Worm (Caenorhabditis elegans) whole organism, midembryonic: Measurements from ENCODE around the gene C16C8.9.
"Not testable (repeated sequence)": the region's sequence is repeated elsewhere in the genome, so short reads cannot be mapped to it uniquely, and the experiment has no call there.

Experiments used
- T22C8.4 ChIP-seq: fragments of 200-800 bp; sonication (Bioruptor generic); IDR thresholded peaks from 2 replicates; pipeline ENCODE4 v1.3.6; 2022; ENCODE audit warnings: missing genetic modification characterization, missing compliant biosample characterization
- cog-1 ChIP-seq: sonication (generic microtip); optimal IDR thresholded peaks from 2 replicates; lab custom pipeline; 2016; ENCODE audit warnings: missing genetic modification characterization, missing compliant biosample characterization
- flt-1 ChIP-seq: fragments of 200-800 bp; sonication (Bioruptor generic); IDR thresholded peaks from 2 replicates; pipeline ENCODE4 v1.3.6; 2022; ENCODE audit warnings: missing genetic modification characterization, missing compliant biosample characterization
- klf-2 ChIP-seq: fragments of 200-800 bp; sonication (Bioruptor generic); conservative IDR thresholded peaks from 2 replicates; pipeline ENCODE4 v1.3.6; 2022; ENCODE audit warnings: missing genetic modification reagents, missing genetic modification characterization, missing compliant biosample characterization
- med-1 ChIP-seq: sonication (generic microtip); optimal IDR thresholded peaks from 2 replicates; lab custom pipeline; 2017; ENCODE audit warnings: missing genetic modification characterization, mild to moderate bottlenecking, missing compliant biosample characterization, antibody characterized with exemption, missing genetic modification reagents; ENCODE audit not compliant: insufficient read depth
- ref-1 ChIP-seq: fragments of 200-800 bp; sonication (Bioruptor generic); conservative IDR thresholded peaks from 2 replicates; pipeline ENCODE4 v1.3.6; 2022; ENCODE audit warnings: missing genetic modification reagents, missing genetic modification characterization, missing compliant biosample characterization
- tab-1 ChIP-seq: fragments of 200-800 bp; sonication (Bioruptor generic); IDR thresholded peaks from 2 replicates; pipeline ENCODE4 v1.3.6; 2022; ENCODE audit warnings: missing genetic modification characterization, missing compliant biosample characterization
- ztf-23 ChIP-seq: fragments of 200-800 bp; sonication (Bioruptor generic); IDR thresholded peaks from 2 replicates; pipeline ENCODE4 v1.3.6; 2022; ENCODE audit warnings: missing genetic modification reagents, missing genetic modification characterization, missing compliant biosample characterization
- ztf-29 ChIP-seq: fragments of 200-800 bp; sonication (Bioruptor generic); IDR thresholded peaks from 2 replicates; pipeline ENCODE4 v1.3.6; 2022; ENCODE audit warnings: missing genetic modification reagents, missing genetic modification characterization, missing compliant biosample characterization

Gene C16C8.9

DNA sequence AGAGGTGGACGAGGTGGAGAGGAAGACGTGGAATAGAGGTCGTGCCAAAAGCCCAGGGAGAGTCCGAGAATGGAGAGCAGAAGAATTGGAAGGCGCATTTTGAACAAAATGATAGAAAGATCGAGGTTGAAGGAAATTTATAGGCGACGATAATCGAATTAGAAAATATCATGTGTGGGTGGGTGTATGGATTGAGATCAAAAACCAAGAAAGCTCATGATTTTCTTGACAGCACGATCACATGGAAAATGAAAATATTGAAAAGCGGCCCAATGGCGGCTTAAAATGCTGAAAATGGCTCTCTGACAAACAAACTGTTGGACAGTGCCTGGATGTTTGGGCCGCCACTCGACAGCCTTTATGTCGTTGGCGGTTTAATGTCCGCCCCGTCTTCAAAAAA lies at the start of gene C16C8.9:
Gene C16C8.9, minus strand, starts transcription at position 101 of the 400 bp plus-strand sequence.
- TF ChIP-seq ref-1 (GFP tag; lab: Robert Waterston, UW) (no peak), tab-1 (GFP tag; lab: Robert Waterston, UW) (no peak), ztf-23 (GFP tag; lab: Robert Waterston, UW) (no peak), flt-1 (no peak), ztf-29 (no peak), klf-2 (no peak)

DNA sequence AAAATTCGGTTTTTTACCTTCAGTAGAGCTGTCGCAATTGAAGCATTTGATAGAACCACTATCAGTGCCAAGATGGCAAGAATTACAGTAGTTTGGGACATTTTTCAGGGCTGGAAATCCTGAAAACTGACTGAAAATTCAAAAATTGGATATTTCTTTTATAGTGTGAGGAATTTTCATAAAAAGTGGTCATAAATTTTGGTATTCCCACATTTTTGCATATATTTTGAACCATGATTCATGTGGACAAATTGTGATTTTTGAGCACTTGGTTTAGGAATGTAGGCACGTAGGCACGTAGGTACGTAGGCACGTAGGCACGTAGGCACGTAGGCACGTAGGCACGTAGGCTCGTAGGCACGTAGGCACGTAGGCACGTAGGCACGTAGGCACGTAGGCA lies 49.2 kb upstream of the C16C8.9 start, which contains the start of gene Y49F6B.19:
Gene Y49F6B.19, minus strand, starts transcription at position 101 of the 400 bp plus-strand sequence.
- no peak for TF ChIP-seq med-1 (GFP tag; lab: Kevin White, UChicago)
- no peak for TF ChIP-seq ztf-29
- TF ChIP-seq ref-1 (GFP tag; lab: Robert Waterston, UW): no peak
- no peak for TF ChIP-seq klf-2
- no peak for TF ChIP-seq flt-1
- no peak for TF ChIP-seq ztf-23 (GFP tag; lab: Robert Waterston, UW)
- no peak for TF ChIP-seq cog-1 (tag; lab: Kevin White, UChicago)

DNA sequence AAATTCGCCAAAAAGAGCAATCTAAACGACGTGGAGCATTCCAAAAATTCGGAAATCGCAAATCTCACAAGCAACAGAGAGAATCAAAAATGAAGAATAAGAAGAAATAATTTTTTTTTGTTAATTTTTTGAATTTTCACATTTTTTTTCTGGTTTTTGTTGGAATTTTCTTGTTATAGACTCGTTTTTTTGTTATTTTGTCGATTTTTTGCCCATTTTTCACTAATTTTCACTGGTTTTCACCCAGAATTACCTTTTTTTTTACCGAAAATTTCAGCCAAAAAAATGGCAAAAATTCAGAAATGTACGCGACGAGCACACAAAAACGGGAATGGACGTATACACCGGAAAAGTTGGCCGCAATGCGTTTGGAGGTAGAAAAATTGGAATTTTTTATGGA lies 41.7 kb upstream of the C16C8.9 start, which contains the start of gene cyh-1:
Gene cyh-1, plus strand, starts transcription at position 301 of the 400 bp plus-strand sequence.
- TF ChIP-seq klf-2 (no peak), ztf-29 (no peak), T22C8.4 (GFP tag; lab: Robert Waterston, UW) (no peak), cog-1 (tag; lab: Kevin White, UChicago) (no peak), ztf-23 (GFP tag; lab: Robert Waterston, UW) (no peak), tab-1 (GFP tag; lab: Robert Waterston, UW) (no peak), med-1 (GFP tag; lab: Kevin White, UChicago) (no peak), flt-1 (no peak), ref-1 (GFP tag; lab: Robert Waterston, UW) (no peak)

DNA sequence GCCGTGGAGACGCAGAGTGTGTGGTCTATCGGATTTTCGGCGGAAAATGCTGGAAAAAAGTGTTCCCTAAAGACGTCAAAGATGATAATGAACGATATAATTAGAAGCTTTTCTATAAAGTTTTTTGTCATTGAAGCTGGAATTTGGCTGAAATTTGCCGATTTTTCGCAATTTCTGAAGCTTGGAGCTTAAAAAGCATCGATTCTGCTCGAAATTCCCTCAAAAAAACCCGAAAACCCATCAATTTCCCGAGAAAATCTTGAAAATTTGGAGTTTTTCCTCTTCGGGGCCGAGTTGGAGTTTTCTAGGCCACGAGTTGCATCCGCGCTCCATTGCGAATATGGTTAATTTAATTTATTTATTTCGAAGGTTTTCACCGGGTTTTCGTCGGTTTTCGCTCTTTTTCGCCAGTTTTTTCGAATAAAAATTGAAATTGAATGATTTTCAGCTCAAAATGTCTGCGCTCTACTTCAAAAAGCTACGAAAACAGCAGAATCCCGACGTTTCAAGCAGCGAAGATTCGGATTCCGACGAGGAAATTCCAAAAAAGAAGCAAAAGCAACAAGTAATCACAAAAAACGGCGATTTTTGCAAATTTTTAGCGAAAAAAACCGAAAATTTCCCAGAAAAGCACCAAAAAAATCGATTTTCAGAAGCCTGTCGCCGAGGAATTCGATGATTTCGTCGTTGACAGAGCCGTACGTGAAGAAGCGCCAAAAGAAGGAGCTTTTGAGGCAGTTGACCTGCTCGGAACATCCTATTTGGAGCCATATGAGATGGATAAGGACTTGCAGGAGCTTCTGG lies 39.7 kb upstream of the C16C8.9 start, which contains the start of the genes col-71 and Y49F6B.2:
Gene col-71, minus strand, starts transcription at position 51 of the 804 bp plus-strand sequence.
Gene Y49F6B.2, plus strand, starts transcription at position 449 of the 804 bp plus-strand sequence.
- TF ChIP-seq flt-1: peak; percentile 60; the same call in 1 of the 2 replicates
- TF ChIP-seq tab-1 (GFP tag; lab: Robert Waterston, UW): no peak
- peak; percentile 63; the same call in 1 of the 2 replicates for TF ChIP-seq klf-2
- TF ChIP-seq ztf-29: no peak
- no peak for TF ChIP-seq ref-1 (GFP tag; lab: Robert Waterston, UW)
- TF ChIP-seq med-1 (GFP tag; lab: Kevin White, UChicago): no peak
- TF ChIP-seq cog-1 (tag; lab: Kevin White, UChicago): peak; percentile 51
- TF ChIP-seq T22C8.4 (GFP tag; lab: Robert Waterston, UW): peak; percentile 49; the same call in 1 of the 2 replicates
- TF ChIP-seq ztf-23 (GFP tag; lab: Robert Waterston, UW): peak; percentile 62; the same call in 1 of the 2 replicates

DNA sequence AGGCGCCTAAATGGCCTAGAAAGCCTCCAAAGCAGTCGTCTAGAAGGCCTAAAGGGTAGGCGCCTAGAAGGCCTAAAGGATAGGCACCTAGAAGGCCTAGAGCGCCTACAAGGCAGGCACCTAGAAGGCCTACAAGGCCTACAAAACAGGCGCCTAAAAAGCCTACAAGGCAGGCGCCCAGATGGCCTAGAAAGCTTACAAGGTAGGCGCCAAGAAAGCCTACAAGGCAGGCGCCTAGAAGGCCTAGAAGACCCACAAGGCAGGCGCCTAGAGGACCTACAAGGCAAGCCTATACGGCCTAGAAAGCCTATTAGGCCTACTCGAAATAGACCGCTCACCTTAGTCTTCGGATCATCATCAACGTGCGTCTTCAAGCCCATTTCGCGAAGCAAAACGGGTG lies 39.0 kb upstream of the C16C8.9 start:
- TF ChIP-seq med-1 (GFP tag; lab: Kevin White, UChicago): no peak

DNA sequence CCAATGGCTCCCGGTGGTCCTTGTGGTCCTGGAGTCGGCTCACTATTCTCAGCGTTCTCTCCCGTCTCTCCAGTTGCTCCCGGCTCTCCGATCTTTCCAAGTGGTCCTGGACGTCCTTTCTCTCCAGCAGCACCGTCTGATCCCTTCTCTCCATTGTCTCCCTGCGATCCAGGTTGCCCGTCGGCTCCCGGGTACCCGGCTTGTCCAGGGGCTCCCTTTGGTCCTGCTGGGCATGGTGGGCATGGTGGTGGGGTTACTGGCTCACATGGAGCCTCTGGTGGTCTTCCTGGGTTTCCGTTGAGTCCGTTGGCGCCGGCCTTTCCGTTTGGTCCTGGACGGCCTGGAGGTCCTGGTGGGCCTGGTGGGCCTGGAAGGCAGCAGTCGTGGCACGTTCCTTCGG lies 37.4 kb upstream of the C16C8.9 start:
- TF ChIP-seq tab-1 (GFP tag; lab: Robert Waterston, UW) (no peak), klf-2 (no peak), ref-1 (GFP tag; lab: Robert Waterston, UW) (no peak), T22C8.4 (GFP tag; lab: Robert Waterston, UW) (no peak), flt-1 (no peak), med-1 (GFP tag; lab: Kevin White, UChicago) (no peak)

DNA sequence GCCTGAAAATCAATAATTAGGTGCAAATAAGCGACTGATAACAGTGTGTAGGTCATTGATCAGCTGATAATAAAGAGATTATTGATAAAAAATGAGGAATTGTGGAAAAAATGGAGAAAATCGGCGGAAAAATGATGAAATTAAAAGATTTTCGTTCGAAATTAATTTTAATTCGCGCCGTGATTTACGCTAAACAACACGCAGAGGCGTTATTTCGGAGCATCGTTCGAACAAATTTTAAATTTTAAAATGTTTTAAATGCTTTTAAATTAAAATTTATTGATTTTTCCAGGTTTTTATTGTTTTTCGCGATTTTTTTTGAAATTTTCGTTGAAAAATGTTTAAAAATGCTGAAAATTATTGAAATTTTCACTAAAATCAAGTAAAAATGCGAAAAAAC lies 36.4 kb upstream of the C16C8.9 start, which contains the start of gene Y49F6B.9:
Gene Y49F6B.9, minus strand, starts transcription at position 2 of the 400 bp plus-strand sequence.
- TF ChIP-seq tab-1 (GFP tag; lab: Robert Waterston, UW) (no peak), med-1 (GFP tag; lab: Kevin White, UChicago) (no peak), flt-1 (no peak), ztf-23 (GFP tag; lab: Robert Waterston, UW) (no peak), T22C8.4 (GFP tag; lab: Robert Waterston, UW) (no peak), ref-1 (GFP tag; lab: Robert Waterston, UW) (no peak), ztf-29 (no peak), cog-1 (tag; lab: Kevin White, UChicago) (no peak), klf-2 (no peak)

DNA sequence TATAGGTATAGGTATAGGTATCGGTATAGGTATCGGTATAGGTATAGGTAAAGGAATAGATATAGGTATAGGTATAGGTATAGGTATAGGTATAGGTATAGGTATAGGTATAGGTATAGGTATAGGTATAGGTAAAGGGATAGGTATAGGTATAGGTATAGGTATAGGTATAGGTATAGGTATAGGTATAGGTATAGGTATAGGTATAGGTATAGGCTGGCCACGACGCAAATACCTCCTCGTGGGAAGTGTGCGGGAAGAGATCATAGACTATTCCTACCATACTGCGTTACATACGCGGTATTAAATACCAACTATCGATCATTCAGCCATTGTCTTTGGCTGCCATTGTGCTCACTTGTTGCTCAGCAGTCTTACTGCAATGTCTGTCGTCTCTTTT lies 27.8 kb upstream of the C16C8.9 start, which contains the start of gene fbxb-112:
Gene fbxb-112, plus strand, starts transcription at position 301 of the 400 bp plus-strand sequence.
- TF ChIP-seq ztf-29; tab-1 (GFP tag; lab: Robert Waterston, UW); cog-1 (tag; lab: Kevin White, UChicago): not testable (repeated sequence)

DNA sequence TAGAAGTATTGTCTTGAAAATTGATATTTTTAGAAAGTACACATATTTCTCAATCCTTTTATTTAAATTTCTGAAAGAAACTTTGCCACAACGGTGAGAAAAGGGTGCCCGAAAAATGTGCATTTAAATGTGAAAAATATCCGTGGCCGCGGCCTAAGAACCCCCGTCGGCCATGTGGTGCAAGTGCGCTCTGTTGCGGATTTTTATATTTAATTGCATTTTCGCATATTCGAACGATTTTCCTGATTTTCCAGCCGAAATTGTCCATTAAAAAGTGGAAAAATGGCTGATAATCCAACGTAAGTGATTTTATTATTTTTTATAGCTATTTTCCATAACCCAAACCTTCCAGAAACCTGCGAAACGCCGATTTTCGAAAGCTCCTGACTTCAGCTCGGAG lies 19.2 kb upstream of the C16C8.9 start, which contains the start of gene smu-2:
Gene smu-2, plus strand, starts transcription at position 178 of the 400 bp plus-strand sequence.
- TF ChIP-seq ztf-23 (GFP tag; lab: Robert Waterston, UW) (peak; percentile 74), cog-1 (tag; lab: Kevin White, UChicago) (peak; percentile 39), ztf-29 (no peak), ref-1 (GFP tag; lab: Robert Waterston, UW) (no peak), tab-1 (GFP tag; lab: Robert Waterston, UW) (no peak), med-1 (GFP tag; lab: Kevin White, UChicago) (no peak), klf-2 (0 out of 2 replicates have a peak, but pooled peaks have one; percentile 45), T22C8.4 (GFP tag; lab: Robert Waterston, UW) (no peak), flt-1 (peak; percentile 67; the same call in 1 of the 2 replicates)
